Fruit fly (Drosophila melanogaster) whole organism, prepupa: ENCODE data around the gene Antp.

Experiments used
- Blimp-1 ChIP-seq: fragments of 200-800 bp; sonication (Bioruptor generic); optimal IDR thresholded peaks from 3 replicates; lab custom pipeline; 2017; ENCODE audit warnings: missing biosample characterization, missing genetic modification characterization, mild to moderate bottlenecking, moderate library complexity, missing genetic modification reagents
- CG10631 ChIP-seq: fragments of 200-800 bp; sonication (Bioruptor generic); optimal IDR thresholded peaks from 2 replicates; lab custom pipeline; 2016; ENCODE audit warnings: missing biosample characterization, missing genetic modification characterization
- CG10669 ChIP-seq: fragments of 200-800 bp; sonication (Bioruptor generic); optimal IDR thresholded peaks from 3 replicates; lab custom pipeline; 2018; ENCODE audit warnings: missing biosample characterization, mild to moderate bottlenecking, missing genetic modification characterization, moderate library complexity
- CG11294 ChIP-seq: fragments of 200-800 bp; sonication (Bioruptor generic); IDR thresholded peaks from 2 replicates; pipeline ENCODE4 v1.3.6; 2022; ENCODE audit warnings: missing biosample characterization, missing genetic modification characterization
- CG11762 ChIP-seq: fragments of 200-800 bp; sonication (Bioruptor generic); optimal IDR thresholded peaks from 3 replicates; lab custom pipeline; 2016; ENCODE audit warnings: missing biosample characterization, missing genetic modification characterization; ENCODE audit not compliant: insufficient read depth
- CG11902 ChIP-seq: fragments of 200-800 bp; sonication (Bioruptor generic); optimal IDR thresholded peaks from 3 replicates; lab custom pipeline; 2016; ENCODE audit warnings: missing biosample characterization, missing genetic modification characterization
- CG1621 ChIP-seq: fragments of 200-800 bp; sonication (Bioruptor generic); optimal IDR thresholded peaks from 3 replicates; lab custom pipeline; 2018; ENCODE audit warnings: missing biosample characterization, mild to moderate bottlenecking, missing genetic modification characterization
- CG16779 ChIP-seq: fragments of 200-800 bp; sonication (Bioruptor generic); optimal IDR thresholded peaks from 3 replicates; lab custom pipeline; 2017; ENCODE audit warnings: missing biosample characterization, mild to moderate bottlenecking, missing genetic modification characterization
- CG31627 ChIP-seq: fragments of 200-800 bp; sonication (Bioruptor generic); optimal IDR thresholded peaks from 3 replicates; lab custom pipeline; 2016; ENCODE audit warnings: missing biosample characterization, missing genetic modification characterization
- CG32006 ChIP-seq: fragments of 200-800 bp; sonication (Bioruptor generic); optimal IDR thresholded peaks from 3 replicates; lab custom pipeline; 2017; ENCODE audit warnings: missing biosample characterization, mild to moderate bottlenecking, missing genetic modification characterization
- CG34406 ChIP-seq: fragments of 200-800 bp; sonication (Bioruptor generic); optimal IDR thresholded peaks from 3 replicates; lab custom pipeline; 2016; ENCODE audit warnings: missing biosample characterization, missing genetic modification characterization
- CG4318 ChIP-seq: fragments of 200-800 bp; sonication (Bioruptor generic); optimal IDR thresholded peaks from 3 replicates; lab custom pipeline; 2017; ENCODE audit warnings: missing biosample characterization, mild to moderate bottlenecking, missing genetic modification characterization
- CG6163 ChIP-seq: fragments of 200-800 bp; sonication (Bioruptor generic); IDR thresholded peaks from 3 replicates; pipeline ENCODE4 v1.3.6; 2022; ENCODE audit warnings: missing biosample characterization, missing genetic modification characterization
- CG6276 ChIP-seq: fragments of 200-800 bp; sonication (Bioruptor generic); optimal IDR thresholded peaks from 2 replicates; lab custom pipeline; 2017; ENCODE audit warnings: missing biosample characterization, mild to moderate bottlenecking, missing genetic modification characterization
- CG6792 ChIP-seq: fragments of 200-800 bp; sonication (Bioruptor generic); optimal IDR thresholded peaks from 3 replicates; lab custom pipeline; 2016; ENCODE audit warnings: missing biosample characterization, missing genetic modification characterization
- CG6808 ChIP-seq: fragments of 200-800 bp; sonication (Bioruptor generic); optimal IDR thresholded peaks from 3 replicates; lab custom pipeline; 2017; ENCODE audit warnings: missing biosample characterization, missing genetic modification characterization, mild to moderate bottlenecking, moderate library complexity, missing genetic modification reagents
- CG6854 ChIP-seq: fragments of 200-800 bp; sonication (Bioruptor generic); optimal IDR thresholded peaks from 2 replicates; lab custom pipeline; 2017; ENCODE audit warnings: missing biosample characterization, mild to moderate bottlenecking, missing genetic modification characterization
- CG7368 ChIP-seq: fragments of 200-800 bp; sonication (Bioruptor generic); optimal IDR thresholded peaks from 3 replicates; lab custom pipeline; 2016; ENCODE audit warnings: missing biosample characterization, missing genetic modification characterization
- CG8119 ChIP-seq: fragments of 200-800 bp; sonication (Bioruptor generic); IDR thresholded peaks from 3 replicates; pipeline ENCODE4 v1.3.6; 2022; ENCODE audit warnings: missing biosample characterization, missing genetic modification characterization
- CG8319 ChIP-seq: fragments of 200-800 bp; sonication (Bioruptor generic); optimal IDR thresholded peaks from 3 replicates; lab custom pipeline; 2016; ENCODE audit warnings: missing biosample characterization, missing genetic modification characterization
- CG8632 ChIP-seq: fragments of 200-800 bp; sonication (Bioruptor generic); optimal IDR thresholded peaks from 3 replicates; lab custom pipeline; 2016; ENCODE audit warnings: missing biosample characterization, missing genetic modification characterization
- Ets96B ChIP-seq: fragments of 200-800 bp; optimal IDR thresholded peaks from 2 replicates; lab custom pipeline; 2019; ENCODE audit warnings: missing biosample characterization, mild to moderate bottlenecking, missing genetic modification characterization, moderate library complexity
- Gug ChIP-seq: fragments of 200-800 bp; sonication (Bioruptor generic); IDR thresholded peaks from 2 replicates; pipeline ENCODE4 v1.3.6; 2022; ENCODE audit warnings: missing biosample characterization, missing genetic modification characterization
- Hr4 ChIP-seq: fragments of 200-800 bp; sonication (Bioruptor generic); optimal IDR thresholded peaks from 3 replicates; lab custom pipeline; 2016; ENCODE audit warnings: missing biosample characterization, missing genetic modification characterization
- Lpt ChIP-seq: fragments of 200-800 bp; sonication (Bioruptor generic); optimal IDR thresholded peaks from 3 replicates; lab custom pipeline; 2016; ENCODE audit warnings: missing biosample characterization, missing genetic modification characterization
- Met ChIP-seq: fragments of 200-800 bp; sonication (Bioruptor generic); optimal IDR thresholded peaks from 3 replicates; lab custom pipeline; 2016; ENCODE audit warnings: missing biosample characterization, missing genetic modification characterization
- Smox ChIP-seq: fragments of 200-800 bp; sonication (Bioruptor generic); optimal IDR thresholded peaks from 3 replicates; lab custom pipeline; 2016; ENCODE audit warnings: missing biosample characterization, missing genetic modification characterization
- Sox14 ChIP-seq: fragments of 200-800 bp; sonication (Bioruptor generic); optimal IDR thresholded peaks from 3 replicates; lab custom pipeline; 2016; ENCODE audit warnings: missing biosample characterization, missing genetic modification characterization
- Sox15 ChIP-seq: fragments of 200-800 bp; sonication (Bioruptor generic); optimal IDR thresholded peaks from 3 replicates; lab custom pipeline; 2016; ENCODE audit warnings: missing biosample characterization, missing genetic modification characterization
- acj6 ChIP-seq: fragments of 200-800 bp; sonication (Bioruptor generic); optimal IDR thresholded peaks from 3 replicates; lab custom pipeline; 2016; ENCODE audit warnings: missing biosample characterization, missing genetic modification characterization
- cyc ChIP-seq: fragments of 200-800 bp; sonication (Bioruptor generic); optimal IDR thresholded peaks from 3 replicates; lab custom pipeline; 2016; ENCODE audit warnings: missing biosample characterization, missing genetic modification characterization
- dac ChIP-seq: fragments of 200-800 bp; sonication (Bioruptor generic); optimal IDR thresholded peaks from 2 replicates; lab custom pipeline; 2017; ENCODE audit warnings: missing biosample characterization, mild to moderate bottlenecking, missing genetic modification characterization
- fd59A ChIP-seq: fragments of 200-800 bp; sonication (Bioruptor generic); optimal IDR thresholded peaks from 2 replicates; lab custom pipeline; 2017; ENCODE audit warnings: missing biosample characterization, mild to moderate bottlenecking, missing genetic modification characterization, missing genetic modification reagents
- fd85E ChIP-seq: fragments of 200-800 bp; sonication (Bioruptor generic); optimal IDR thresholded peaks from 3 replicates; lab custom pipeline; 2016; ENCODE audit warnings: missing biosample characterization, missing genetic modification characterization
- fkh ChIP-seq: fragments of 200-800 bp; sonication (Bioruptor generic); optimal IDR thresholded peaks from 3 replicates; lab custom pipeline; 2017; ENCODE audit warnings: missing biosample characterization, mild to moderate bottlenecking, missing genetic modification characterization, moderate library complexity
- net ChIP-seq: fragments of 200-800 bp; sonication (Bioruptor generic); optimal IDR thresholded peaks from 3 replicates; lab custom pipeline; 2016; ENCODE audit warnings: missing biosample characterization, missing genetic modification characterization
- salr ChIP-seq, 2 experiments: fragments of 200-800 bp; sonication (Bioruptor generic); optimal IDR thresholded peaks; 3 replicates each; lab custom pipeline; 2016 to 2018; ENCODE audit warnings: missing biosample characterization in 2 of 2, missing genetic modification characterization in 2 of 2, mild to moderate bottlenecking in 1 of 2
- ss ChIP-seq, 2 experiments: fragments of 200-800 bp; sonication (Bioruptor generic); optimal IDR thresholded peaks; 2 replicates in 1 of 2; 3 replicates in 1 of 2; lab custom pipeline; 2017 to 2018; ENCODE audit warnings: mild to moderate bottlenecking in 2 of 2, missing biosample characterization in 2 of 2, missing genetic modification characterization in 2 of 2, moderate library complexity in 1 of 2
- svp ChIP-seq: fragments of 200-800 bp; sonication (Bioruptor generic); peaks from one replicate; lab custom pipeline; 2016; ENCODE audit warnings: missing biosample characterization, missing genetic modification characterization
- vri ChIP-seq: fragments of 200-800 bp; sonication (Bioruptor generic); optimal IDR thresholded peaks from 3 replicates; lab custom pipeline; 2016; ENCODE audit warnings: missing biosample characterization, mild to moderate bottlenecking, missing genetic modification characterization

Antp gene

dm6 chr3R:7037250-7037802, 38.3 kb upstream of the Antp start (continued):
- TF ChIP-seq CG7368 (peak; percentile 24), CG1621 (tag; lab: Kevin White, UChicago) (peak; percentile 19), cyc (GFP tag; lab: Kevin White, UChicago) (peak; percentile 37), fd59A (GFP tag; lab: Kevin White, UChicago) (no peak), fd85E (GFP tag; lab: Kevin White, UChicago) (no peak), Hr4 (GFP tag; lab: Kevin White, UChicago) (peak; percentile 14), CG10631 (GFP tag; lab: Kevin White, UChicago) (no peak), CG8319 (no peak), CG6808 (GFP tag; lab: Kevin White, UChicago) (peak; percentile 4), svp (peak; percentile 76), vri (peak; percentile 43), Ets96B (tag; lab: Kevin White, UChicago) (no peak), CG16779 (tag; lab: Kevin White, UChicago) (no peak), fkh (peak; percentile 88), salr (GFP tag; optimal IDR thresholded peaks at IDR 0.05; lab: Kevin White, UChicago) (peak in 1 of 2 experiments; percentile 21), CG31627 (GFP tag; lab: Kevin White, UChicago) (peak; percentile 30)

DNA sequence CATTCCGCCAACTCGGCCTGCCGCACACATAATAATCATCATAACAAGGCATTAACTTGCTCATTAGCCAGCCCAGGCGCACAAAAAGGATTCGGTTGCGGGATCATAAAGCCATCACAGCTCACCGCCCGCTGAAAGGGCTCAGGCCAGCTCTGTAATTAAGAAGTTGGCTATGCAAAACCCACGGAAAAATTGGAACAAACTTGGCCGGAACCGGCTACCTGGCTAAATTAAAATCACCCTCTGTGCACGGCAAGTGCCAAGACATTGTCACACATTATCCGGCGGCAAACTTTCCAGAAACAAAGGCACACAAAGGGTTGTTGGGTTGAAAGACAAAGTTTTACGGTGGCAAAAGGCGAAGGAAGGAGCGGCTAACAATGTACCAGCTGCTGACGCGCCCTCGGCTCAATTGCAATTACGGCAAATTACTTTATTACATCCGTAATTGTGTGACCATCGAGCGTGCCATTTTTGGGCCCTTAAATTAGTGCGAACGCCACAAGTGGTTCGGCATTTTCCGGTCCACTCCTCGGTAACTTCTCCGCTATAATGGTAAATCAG, 36.8 kb upstream of the Antp start:
- TF ChIP-seq vri (no peak), salr (GFP tag; optimal IDR thresholded peaks at IDR 0.05; lab: Kevin White, UChicago) (no peak), Met (GFP tag; lab: Kevin White, UChicago) (no peak), Blimp-1 (GFP tag; lab: Kevin White, UChicago) (no peak), dac (GFP tag; lab: Kevin White, UChicago) (no peak), CG4318 (GFP tag; lab: Kevin White, UChicago) (no peak), CG10669 (GFP tag; lab: Kevin White, UChicago) (no peak), Gug (GFP tag; lab: Robert Waterston, UW) (no peak), CG6163 (GFP tag; lab: Robert Waterston, UW) (no peak), CG8119 (GFP tag; lab: Robert Waterston, UW) (no peak)

DNA sequence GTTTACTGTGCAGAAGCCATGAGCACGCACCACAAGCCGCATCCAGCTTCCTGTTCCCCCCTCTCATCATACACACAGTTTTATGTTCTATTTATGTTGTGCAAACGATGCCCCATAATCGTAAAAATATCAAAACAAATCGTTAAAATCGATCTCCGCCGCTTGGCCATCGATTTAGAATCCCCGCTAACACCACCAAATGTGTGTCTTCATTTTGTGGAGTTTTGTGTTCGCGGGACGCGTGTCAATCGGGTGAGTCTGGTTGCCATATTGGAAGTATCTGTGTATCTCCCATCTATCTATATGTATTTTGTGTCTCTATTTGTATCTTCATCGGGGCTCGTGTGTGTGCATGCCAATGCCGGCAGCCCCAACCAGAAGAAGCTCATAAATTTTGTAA, 35.4 kb upstream of the Antp start:
- TF ChIP-seq acj6 (GFP tag; lab: Kevin White, UChicago) (no peak), CG6808 (GFP tag; lab: Kevin White, UChicago) (no peak), Sox14 (no peak), CG6792 (GFP tag; lab: Kevin White, UChicago) (no peak), svp (no peak), Blimp-1 (GFP tag; lab: Kevin White, UChicago) (no peak), CG16779 (tag; lab: Kevin White, UChicago) (no peak), CG34406 (GFP tag; lab: Kevin White, UChicago) (no peak)
- TF ChIP-seq, all 60 proteins: peak for 0

DNA sequence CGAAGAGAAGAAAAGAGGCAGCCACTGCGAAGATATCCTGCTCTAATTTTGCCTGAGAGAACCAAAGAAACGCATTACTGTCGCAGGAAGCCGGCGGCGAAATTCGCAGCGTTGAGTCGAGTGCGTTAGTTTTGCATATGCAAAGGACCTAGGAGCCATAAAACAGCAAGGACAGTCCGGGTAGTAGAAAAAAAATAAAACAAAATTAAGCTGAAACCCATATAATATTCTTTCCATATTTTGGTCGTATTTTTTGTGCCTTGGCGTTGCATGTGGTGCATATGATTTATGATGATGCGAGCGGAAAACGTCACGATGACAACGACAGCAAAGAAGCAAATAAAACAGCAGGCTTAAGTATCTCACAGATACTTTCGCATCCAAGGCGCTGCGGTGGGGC, 34.7 kb upstream of the Antp start:
- TF ChIP-seq CG8119 (GFP tag; lab: Robert Waterston, UW) = no peak
- TF ChIP-seq CG32006 (GFP tag; lab: Kevin White, UChicago) = no peak
- TF ChIP-seq CG31627 (GFP tag; lab: Kevin White, UChicago) = no peak
- TF ChIP-seq CG4318 (GFP tag; lab: Kevin White, UChicago) = no peak
- no peak for TF ChIP-seq Smox (GFP tag; lab: Kevin White, UChicago)
- TF ChIP-seq CG6854 (GFP tag; lab: Kevin White, UChicago) = no peak
- TF ChIP-seq Hr4 (GFP tag; lab: Kevin White, UChicago) = no peak
- TF ChIP-seq CG6276 (GFP tag; lab: Kevin White, UChicago) = no peak
- TF ChIP-seq CG8319 = no peak

DNA sequence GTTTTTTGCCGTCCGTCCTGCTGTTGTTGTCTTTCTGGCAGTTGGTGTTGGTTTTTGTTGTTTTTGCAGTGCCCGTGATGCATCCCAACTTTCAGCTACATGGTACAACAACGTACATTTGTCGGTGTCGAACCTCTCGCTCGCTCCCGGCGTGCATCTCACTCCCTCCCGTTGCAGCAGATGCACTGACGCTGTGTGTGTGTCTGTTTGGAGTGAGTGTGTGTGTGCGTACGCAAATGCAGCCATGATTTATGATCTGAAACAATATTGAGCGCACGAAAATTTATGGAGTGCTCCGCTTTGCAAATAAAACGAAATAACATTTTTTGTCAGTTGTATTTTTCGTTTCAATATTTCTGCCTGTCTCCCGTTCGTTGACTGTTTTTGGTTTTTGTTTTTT, 32.5 kb upstream of the Antp start:
- TF ChIP-seq CG32006 (GFP tag; lab: Kevin White, UChicago) (no peak), CG11294 (GFP tag; lab: Robert Waterston, UW) (no peak), CG11762 (GFP tag; lab: Kevin White, UChicago) (no peak), CG11902 (GFP tag; lab: Kevin White, UChicago) (no peak), net (no peak), Sox15 (no peak), Lpt (GFP tag; lab: Kevin White, UChicago) (no peak), CG8319 (no peak), CG6792 (GFP tag; lab: Kevin White, UChicago) (no peak), CG10631 (GFP tag; lab: Kevin White, UChicago) (no peak), fd85E (GFP tag; lab: Kevin White, UChicago) (no peak), Sox14 (no peak), CG8632 (GFP tag; lab: Kevin White, UChicago) (no peak), ss (GFP tag; optimal IDR thresholded peaks at IDR 0.05; lab: Kevin White, UChicago) (no peak), fd59A (GFP tag; lab: Kevin White, UChicago) (no peak)
- TF ChIP-seq, all 60 proteins: peak for 0
